Fruit fly (Drosophila melanogaster) ovary, adult (tissue): ENCODE measurements around the gene Tsf2.

Source experiments
- CG17801 ChIP-seq: fragments of 200-800 bp; optimal IDR thresholded peaks from 2 replicates; lab custom pipeline; 2019; ENCODE audit warnings: missing biosample characterization, mild to moderate bottlenecking, missing genetic modification characterization, moderate library complexity; ENCODE audit not compliant: partially characterized antibody

Gene Tsf2

DNA sequence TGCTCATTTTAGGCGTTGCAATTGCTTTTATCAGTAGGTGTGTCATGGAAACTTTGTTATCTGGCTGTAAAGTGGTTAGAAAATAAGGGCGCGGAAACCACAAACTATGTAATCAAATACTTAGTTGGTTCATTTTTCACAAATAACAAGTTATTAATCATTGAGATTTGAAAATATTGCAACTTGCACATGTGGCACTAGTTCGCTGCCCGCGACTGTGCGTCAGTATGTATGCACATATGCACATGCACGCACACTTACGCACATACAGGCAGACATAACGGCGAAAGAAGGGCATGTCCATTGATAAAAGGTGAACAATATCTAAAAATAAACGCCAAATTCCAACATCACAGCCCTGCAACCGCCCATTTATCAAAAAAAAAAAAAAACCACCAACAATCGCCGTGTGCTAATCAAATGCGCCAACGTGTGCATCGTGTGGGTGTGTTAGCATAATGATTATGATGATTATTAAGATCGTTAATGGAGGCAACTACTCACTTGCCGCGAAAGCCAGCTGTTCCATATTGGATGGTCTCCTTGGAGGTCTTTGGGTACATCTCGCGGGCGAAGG is 4.0 kb downstream of the Tsf2 start:
- no peak for TF ChIP-seq CG17801 (GFP tag; lab: Kevin White, UChicago)

DNA sequence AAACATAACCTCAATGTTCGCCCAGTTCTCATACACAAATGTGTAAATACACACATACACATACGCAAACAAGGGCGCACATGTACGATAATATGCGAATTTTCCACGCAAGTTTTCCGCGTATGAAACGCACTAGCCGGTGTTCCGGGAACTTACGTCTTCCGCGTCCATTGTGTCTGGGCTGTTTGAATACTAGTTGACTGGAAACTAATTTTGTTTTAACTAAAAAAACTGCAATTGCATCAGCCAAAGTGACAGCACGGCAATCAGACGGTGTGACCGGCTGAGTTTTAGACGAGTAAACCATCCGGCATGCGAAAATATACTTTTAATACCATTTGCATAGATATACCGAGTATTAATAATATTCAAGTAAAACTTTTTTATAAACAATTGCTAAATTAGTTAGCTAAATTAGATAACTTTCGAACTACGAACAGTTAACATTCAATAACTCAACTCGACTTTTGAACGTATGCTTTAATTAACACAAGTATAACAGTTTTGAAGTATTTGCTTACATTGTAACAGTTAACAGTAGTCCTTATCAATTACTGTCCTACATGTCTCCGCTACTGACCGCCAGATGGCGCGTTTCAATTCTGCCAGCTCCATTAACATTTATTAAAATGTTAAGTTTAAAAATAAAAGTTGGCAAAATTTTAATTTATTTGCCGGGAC is 7.0 kb downstream of the Tsf2 start, which contains the start of gene eIF2beta:
TSS of gene eIF2beta (minus strand) at position 299 of the 681 bp plus-strand sequence.
- peak; percentile 40 for TF ChIP-seq CG17801 (GFP tag; lab: Kevin White, UChicago)

DNA sequence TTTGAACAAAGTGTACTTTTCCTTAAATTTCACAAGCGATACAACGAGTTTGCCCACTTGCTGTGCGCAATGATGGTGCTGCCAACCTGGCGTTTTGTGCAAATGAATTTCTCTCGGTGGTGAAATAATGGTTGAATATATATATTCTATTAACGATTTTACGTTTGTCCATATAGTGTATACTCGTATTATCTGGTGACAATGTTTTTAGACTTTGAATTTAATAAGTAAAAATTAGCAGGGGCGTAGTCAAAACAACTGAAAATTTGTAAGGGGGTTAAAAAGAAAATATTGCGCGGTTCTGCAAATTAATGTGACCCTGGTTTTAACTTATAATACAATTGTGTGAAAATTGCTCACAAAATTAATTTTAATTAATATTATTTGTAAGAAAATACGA is 9.6 kb downstream of the Tsf2 start, which contains the start of the genes ver and Gcn5:
TSS of gene ver (plus strand) at position 47 of the 400 bp plus-strand sequence.
TSS of gene Gcn5 (minus strand) at position 74 of the 400 bp plus-strand sequence.
- TF ChIP-seq CG17801 (GFP tag; lab: Kevin White, UChicago): peak; percentile 96

- no peak for TF ChIP-seq CG17801 (GFP tag; lab: Kevin White, UChicago)
These were observed 14.2 kb downstream of the Tsf2 start for dm6 chr3L:12519315-12519714.

dm6 chr3L:12517443-12518209 is 15.9 kb downstream of the Tsf2 start:
- TF ChIP-seq CG17801 (GFP tag; lab: Kevin White, UChicago): no peak

- TF ChIP-seq CG17801 (GFP tag; lab: Kevin White, UChicago): peak; percentile 72
These were observed 17.7 kb downstream of the Tsf2 start for dm6 chr3L:12515691-12516455.

- TF ChIP-seq CG17801 (GFP tag; lab: Kevin White, UChicago): peak; percentile 82
These were observed 18.7 kb downstream of the Tsf2 start, which contains the start of the genes sti and tral for dm6 chr3L:12514762-12515215. TSS of gene sti (minus strand) at chr3L:12514815. TSS of gene tral (plus strand) at chr3L:12515059.

- TF ChIP-seq CG17801 (GFP tag; lab: Kevin White, UChicago): no peak
These were observed 26.0 kb downstream of the Tsf2 start, which contains the start of gene CG10654 for dm6 chr3L:12507571-12507970. TSS of gene CG10654 (minus strand) at chr3L:12507840.

DNA sequence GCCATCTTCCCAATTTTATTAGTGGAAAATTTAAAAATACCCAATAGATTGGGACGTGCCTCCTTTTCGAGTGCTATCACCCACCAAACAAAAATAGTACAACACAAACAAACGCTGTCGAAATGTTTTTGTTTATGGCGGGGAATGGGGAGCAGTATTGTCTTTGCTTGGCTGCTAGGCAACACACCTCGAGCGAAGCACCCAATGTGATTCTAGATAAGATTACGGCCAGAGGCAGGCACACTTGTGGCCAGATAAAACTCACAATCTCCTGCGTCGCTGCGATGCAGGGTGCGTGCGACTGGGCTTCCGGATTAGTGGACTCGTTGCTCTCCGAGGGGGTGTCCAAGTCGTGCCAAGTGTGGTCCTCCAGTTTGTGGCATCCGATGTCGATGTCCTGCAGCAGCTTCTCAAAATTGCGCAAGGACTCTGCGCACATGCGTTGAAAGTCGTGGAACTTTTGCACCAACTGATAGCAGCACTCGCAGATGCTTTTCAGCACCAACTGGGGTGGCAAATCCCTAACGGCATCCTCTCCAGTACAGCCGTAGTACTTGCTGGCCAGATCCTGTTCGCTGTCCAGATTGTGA is 26.5 kb downstream of the Tsf2 start:
- no peak for TF ChIP-seq CG17801 (GFP tag; lab: Kevin White, UChicago)

DNA sequence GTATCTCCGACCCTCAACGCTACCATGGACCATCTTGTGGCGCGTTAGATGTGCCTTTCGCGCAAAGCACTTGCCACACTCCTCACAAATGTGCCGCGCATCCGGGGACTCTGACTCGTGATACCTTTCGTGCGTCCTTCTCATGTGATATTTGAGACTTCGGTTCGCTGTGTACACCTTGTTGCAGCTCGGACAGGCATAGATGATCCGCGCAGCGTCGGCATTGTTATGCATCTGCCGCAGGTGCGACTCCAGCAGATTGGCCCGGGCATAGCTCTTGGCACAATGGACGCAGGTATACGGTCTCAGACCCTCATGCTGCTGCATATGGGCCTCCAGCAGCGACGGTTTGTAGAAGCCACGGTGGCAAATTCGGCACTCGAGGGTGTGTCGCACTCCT is 27.5 kb downstream of the Tsf2 start:
- TF ChIP-seq CG17801 (GFP tag; lab: Kevin White, UChicago): no peak

- TF ChIP-seq CG17801 (GFP tag; lab: Kevin White, UChicago): peak; percentile 35
These were observed 29.5 kb downstream of the Tsf2 start, which contains the start of the genes CG10646 and vih for dm6 chr3L:12503865-12504650. TSS of gene CG10646 (minus strand) at chr3L:12503894. TSS of gene vih (plus strand) at chr3L:12504292.

dm6 chr3L:12501249-12501648 is 32.3 kb downstream of the Tsf2 start, which contains the start of the genes CG10638 and CG10681:
TSS of gene CG10638 (minus strand) at chr3L:12501311.
TSS of gene CG10681 (plus strand) at chr3L:12501513.
- peak; percentile 80 for TF ChIP-seq CG17801 (GFP tag; lab: Kevin White, UChicago)
